Worm (Caenorhabditis elegans) whole organism, L1 larva: ENCODE data around the gene srbc-23.
"Not testable (repeated sequence)": the region's sequence is repeated elsewhere in the genome, so short reads cannot be mapped to it uniquely, and the experiment has no call there.

Experiments used
- ama-1 ChIP-seq: fragments of 150-350 bp; optimal IDR thresholded peaks from 2 replicates; lab custom pipeline; 2014
- egl-27 ChIP-seq, 2 experiments: fragments of 150-350 bp in 1 of 2; sonication (generic microtip); optimal IDR thresholded peaks; 3 replicates each; lab custom pipeline; 2017 to 2018; ENCODE audit warnings: missing biosample characterization in 2 of 2, missing genetic modification characterization in 2 of 2, missing genetic modification reagents in 2 of 2
- nhr-28 ChIP-seq: fragments of 150-350 bp; optimal IDR thresholded peaks from 2 replicates; lab custom pipeline; 2014; ENCODE audit warnings: missing biosample characterization, missing genetic modification characterization
- nhr-77 ChIP-seq: fragments of 150-350 bp; optimal IDR thresholded peaks from 2 replicates; lab custom pipeline; 2014; ENCODE audit warnings: missing biosample characterization, missing genetic modification characterization

ce11 chrV:2144408-2144807, 9.0 kb upstream of the srbc-23 start, which contains the start of gene F22F7.12:
- TF ChIP-seq ama-1 (lab: Kevin White, UChicago); nhr-77 (tag; lab: Kevin White, UChicago); nhr-28 (tag; lab: Kevin White, UChicago); egl-27 (tag; optimal IDR thresholded peaks at IDR 0.05; lab: Kevin White, UChicago): not testable (repeated sequence)
